Worm (Caenorhabditis elegans): ENCODE results near the gene dhs-23.

dhs-23 gene

DNA sequence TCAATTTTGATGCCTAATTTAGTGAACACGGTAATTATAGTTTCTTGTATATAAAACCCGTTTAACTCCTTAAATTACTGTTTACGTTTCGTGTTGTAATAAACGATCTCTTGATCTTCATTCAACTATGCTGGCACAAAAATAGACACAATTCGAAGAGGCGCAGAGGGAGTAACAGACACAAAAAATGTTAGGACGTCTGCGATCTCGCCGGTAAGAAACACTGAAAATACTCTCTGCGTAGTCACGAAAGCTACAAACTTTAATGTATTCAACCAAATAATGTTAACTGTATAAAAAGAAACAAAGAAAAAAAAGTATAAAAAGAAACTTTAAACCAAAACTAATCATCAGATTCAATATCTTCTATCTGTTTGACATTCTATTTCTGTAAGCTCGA lies at the start of gene dhs-23:
TSS of gene dhs-23 (plus strand) at position 363 of the 400 bp plus-strand sequence.
- no peak for TF ChIP-seq ets-4 (tag; optimal IDR thresholded peaks at IDR 0.05)
- TF ChIP-seq nfya-1 (tag; optimal IDR thresholded peaks at IDR 0.05): no peak
- no peak for TF ChIP-seq npax-4 (tag; optimal IDR thresholded peaks at IDR 0.05)
- TF ChIP-seq gmeb-2 (tag; optimal IDR thresholded peaks at IDR 0.05): no peak
- no peak for TF ChIP-seq pqm-1 (tag; optimal IDR thresholded peaks at IDR 0.05)
- TF ChIP-seq unc-86 (tag; optimal IDR thresholded peaks at IDR 0.05): no peak
- TF ChIP-seq odd-2 (tag; optimal IDR thresholded peaks at IDR 0.05): no peak
- TF ChIP-seq ttx-3 (tag; optimal IDR thresholded peaks at IDR 0.05): no peak
- no peak for TF ChIP-seq ceh-34 (tag; optimal IDR thresholded peaks at IDR 0.05)
- TF ChIP-seq pros-1 (tag; optimal IDR thresholded peaks at IDR 0.05): no peak
- no peak for TF ChIP-seq tbx-7 (tag; optimal IDR thresholded peaks at IDR 0.05)

DNA sequence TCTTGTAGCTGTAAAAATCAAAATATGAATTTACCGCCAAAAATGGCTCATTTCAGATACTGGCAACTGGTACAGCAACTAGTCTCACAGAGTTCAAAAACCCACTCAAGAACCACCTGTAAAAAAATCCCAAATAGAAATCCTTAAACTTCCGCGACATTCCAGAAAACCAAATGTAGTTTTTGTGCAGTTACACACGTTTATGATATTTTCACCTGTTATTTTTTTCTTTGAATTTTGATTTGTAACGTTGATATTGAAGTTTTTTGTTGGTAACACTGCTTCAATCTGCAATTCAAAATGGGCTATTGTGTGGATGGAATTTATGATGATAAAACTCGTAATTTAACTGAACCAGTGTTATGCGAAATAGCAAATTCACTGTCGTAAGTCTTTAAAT lies 48.2 kb upstream of the dhs-23 start, which contains the start of gene srw-113:
TSS of gene srw-113 (plus strand) at position 301 of the 400 bp plus-strand sequence.
- TF ChIP-seq rnt-1 (tag; optimal IDR thresholded peaks at IDR 0.05) (no peak), pat-9 (tag; optimal IDR thresholded peaks at IDR 0.05) (no peak), K09A11.1 (tag; optimal IDR thresholded peaks at IDR 0.05; ENCODE audit: insufficient read depth) (no peak)

DNA sequence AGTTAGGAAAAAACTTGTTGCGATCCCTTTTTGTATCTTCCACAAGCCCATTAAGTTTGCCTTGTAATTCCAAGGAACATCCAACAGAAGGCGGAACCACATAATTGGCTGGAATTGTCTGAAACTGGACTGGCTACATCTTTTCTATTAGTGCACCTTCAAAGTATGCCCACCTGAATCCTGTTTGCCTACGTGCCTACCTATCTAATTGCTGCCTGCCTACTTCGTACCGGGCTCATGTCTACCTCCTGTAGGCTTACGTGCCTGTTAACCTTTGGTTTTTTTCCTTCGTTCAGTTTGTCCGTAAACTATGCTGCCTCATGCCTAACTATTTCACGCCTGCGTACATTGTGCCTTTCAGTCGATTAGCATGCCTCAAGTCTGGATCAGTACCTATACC lies 43.6 kb upstream of the dhs-23 start, which contains the start of gene wrt-7:
TSS of gene wrt-7 (minus strand) at position 101 of the 400 bp plus-strand sequence.
- no peak for TF ChIP-seq dmd-4 (tag; optimal IDR thresholded peaks at IDR 0.05; ENCODE audit: borderline replicate concordance)
- no peak for TF ChIP-seq unc-55 (GFP tag; optimal IDR thresholded peaks at IDR 0.05)
- TF ChIP-seq ceh-24 (tag; optimal IDR thresholded peaks at IDR 0.05): no peak
- TF ChIP-seq ceh-48 (tag; optimal IDR thresholded peaks at IDR 0.05): no peak
- no peak for TF ChIP-seq pag-3 (tag; optimal IDR thresholded peaks at IDR 0.05; ENCODE audit: borderline replicate concordance)
- TF ChIP-seq ceh-6 (GFP tag; optimal IDR thresholded peaks at IDR 0.05): no peak
- TF ChIP-seq ceh-9 (tag; optimal IDR thresholded peaks at IDR 0.05): no peak

DNA sequence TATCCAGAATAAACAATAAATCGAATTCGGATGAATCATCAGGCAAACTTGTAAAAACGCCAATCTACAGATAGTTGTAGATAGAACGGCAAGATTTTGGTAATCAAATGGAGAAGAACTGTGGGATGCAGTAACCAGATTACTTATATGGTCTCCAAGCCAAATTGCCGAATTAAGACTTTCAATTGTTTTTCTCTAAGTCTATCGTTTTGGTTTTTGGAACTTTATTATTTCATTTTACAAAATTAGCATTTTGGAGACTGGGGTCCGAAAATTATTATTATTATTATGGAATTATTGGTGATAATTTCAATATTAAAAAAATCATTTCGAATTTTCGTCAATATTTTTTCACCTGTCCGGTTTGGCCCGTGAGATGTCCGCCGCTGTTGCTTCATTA lies 41.7 kb upstream of the dhs-23 start, which contains the start of gene clec-228:
TSS of gene clec-228 (minus strand) at position 101 of the 400 bp plus-strand sequence.
- TF ChIP-seq hlh-30 (tag; optimal IDR thresholded peaks at IDR 0.05; ENCODE audit: insufficient read depth): no peak
- no peak for TF ChIP-seq sox-4 (tag; optimal IDR thresholded peaks at IDR 0.05)
- TF ChIP-seq ztf-16 (tag; optimal IDR thresholded peaks at IDR 0.05): no peak
- TF ChIP-seq sdc-2 (tag; optimal IDR thresholded peaks at IDR 0.05): no peak
- TF ChIP-seq ets-4 (tag; optimal IDR thresholded peaks at IDR 0.05): no peak
- TF ChIP-seq F13H6.1 (tag; optimal IDR thresholded peaks at IDR 0.05): no peak
- no peak for TF ChIP-seq ceh-31 (tag; optimal IDR thresholded peaks at IDR 0.05)
- TF ChIP-seq Y22D7AL.16 (tag; optimal IDR thresholded peaks at IDR 0.05): no peak
- TF ChIP-seq hlh-8 (tag; optimal IDR thresholded peaks at IDR 0.05): no peak
- TF ChIP-seq nhr-232 (tag; optimal IDR thresholded peaks at IDR 0.05): no peak
- TF ChIP-seq pha-4 (tag; optimal IDR thresholded peaks at IDR 0.05): no peak
- TF ChIP-seq zip-5 (tag; optimal IDR thresholded peaks at IDR 0.05): no peak
- TF ChIP-seq npax-4 (tag; optimal IDR thresholded peaks at IDR 0.05): no peak
- no peak for TF ChIP-seq ceh-2 (tag; optimal IDR thresholded peaks at IDR 0.05)
- TF ChIP-seq hlh-13 (GFP tag; optimal IDR thresholded peaks at IDR 0.05): no peak
- TF ChIP-seq che-1 (tag; optimal IDR thresholded peaks at IDR 0.05): no peak
- no peak for TF ChIP-seq ceh-19 (GFP tag; optimal IDR thresholded peaks at IDR 0.05)
- no peak for TF ChIP-seq ceh-45 (GFP tag; IDR thresholded peaks at IDR 0.05)
- TF ChIP-seq elt-4 (tag; optimal IDR thresholded peaks at IDR 0.05): no peak
